Worm (Caenorhabditis elegans): ENCODE measurements around the gene sucl-1.
A peak's percentile ranks its signal among the peaks of the same experiment; 100 is the strongest.

DNA sequence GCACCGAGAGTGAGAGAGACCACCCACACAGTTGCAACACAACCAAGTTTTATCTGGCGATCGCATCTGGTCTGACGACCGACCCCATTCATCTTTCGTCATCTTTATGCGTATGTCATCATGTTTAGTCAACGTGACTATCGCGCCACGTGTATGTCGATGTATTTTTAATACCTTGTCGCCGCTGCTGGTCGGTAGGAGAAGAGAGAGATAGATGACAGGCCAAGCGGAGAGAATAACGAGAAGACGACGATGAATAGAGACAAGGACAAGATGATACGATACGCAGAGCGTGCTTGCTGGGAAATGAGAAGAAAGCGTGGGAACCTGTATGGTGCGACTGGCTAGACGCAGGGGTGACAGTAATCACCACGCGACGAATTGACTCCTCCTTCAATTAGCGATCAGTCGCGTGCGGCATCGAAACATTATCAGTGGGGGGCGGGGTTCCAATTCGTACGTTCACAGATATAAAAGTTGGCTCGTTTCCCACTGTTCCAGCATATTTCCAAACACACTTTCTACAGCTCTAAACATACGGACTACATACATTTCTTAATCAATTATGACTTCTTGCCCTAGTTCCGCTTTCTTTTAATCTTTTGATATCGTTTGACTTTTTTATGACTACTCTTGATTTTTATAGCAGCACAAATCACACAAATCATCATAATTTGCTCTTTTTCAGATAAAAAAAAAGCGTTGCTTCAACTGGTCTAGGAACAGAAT lies 36.7 kb downstream of the sucl-1 start, which contains the start of gene tatn-1:
- no peak for TF ChIP-seq Y48G9A.11 (GFP tag; IDR thresholded peaks at IDR 0.05)
- TF ChIP-seq lir-3 (tag; optimal IDR thresholded peaks at IDR 0.05) = no peak
- TF ChIP-seq unc-62 (GFP tag; optimal IDR thresholded peaks at IDR 0.05 in 1 of 2) = peak; percentile 59 to 100
- no peak for TF ChIP-seq unc-62 (tag; optimal IDR thresholded peaks at IDR 0.05)
- TF ChIP-seq attf-4 (tag; optimal IDR thresholded peaks at IDR 0.05) = no peak
- no peak for TF ChIP-seq ztf-11 (tag; optimal IDR thresholded peaks at IDR 0.05)
- no peak for TF ChIP-seq nhr-11 (tag; optimal IDR thresholded peaks at IDR 0.05)
- TF ChIP-seq aly-2 (tag; optimal IDR thresholded peaks at IDR 0.05) = no peak
- TF ChIP-seq spr-3 (GFP tag; optimal IDR thresholded peaks at IDR 0.05) = no peak
- TF ChIP-seq ces-1 (GFP tag; optimal IDR thresholded peaks at IDR 0.05) = no peak
- no peak for TF ChIP-seq ceh-62 (tag; optimal IDR thresholded peaks at IDR 0.05)
